Worm (Caenorhabditis elegans) whole organism, L2 larva: ENCODE results near the gene bath-39.
"Not testable (repeated sequence)": the region's sequence is repeated elsewhere in the genome, so short reads cannot be mapped to it uniquely, and the experiment has no call there.

ENCODE experiments used
- C34F6.9 ChIP-seq: fragments of 150-350 bp; optimal IDR thresholded peaks from 2 replicates; lab custom pipeline; 2014; ENCODE audit warnings: missing biosample characterization, missing genetic modification characterization
- F13H6.1 ChIP-seq: sonication (generic microtip); optimal IDR thresholded peaks from 2 replicates; lab custom pipeline; 2016; ENCODE audit warnings: missing genetic modification characterization, missing compliant biosample characterization
- R02D3.7 ChIP-seq: fragments of 150-350 bp; optimal IDR thresholded peaks from 2 replicates; lab custom pipeline; 2014; ENCODE audit warnings: missing biosample characterization, missing genetic modification characterization
- ZK546.5 ChIP-seq: sonication (generic microtip); optimal IDR thresholded peaks from 2 replicates; lab custom pipeline; 2017; ENCODE audit warnings: missing biosample characterization, missing genetic modification characterization
- alr-1 ChIP-seq: fragments of 150-350 bp; optimal IDR thresholded peaks from 2 replicates; lab custom pipeline; 2014; ENCODE audit warnings: missing biosample characterization, missing genetic modification characterization
- aly-2 ChIP-seq: fragments of 150-350 bp; optimal IDR thresholded peaks from 2 replicates; lab custom pipeline; 2014; ENCODE audit warnings: missing biosample characterization, missing genetic modification characterization
- ama-1 ChIP-seq: fragments of 150-350 bp; optimal IDR thresholded peaks from 2 replicates; lab custom pipeline; 2018; ENCODE audit warnings: inconsistent platforms
- ceh-16 ChIP-seq: fragments of 150-350 bp; optimal IDR thresholded peaks from 2 replicates; lab custom pipeline; 2014; ENCODE audit warnings: missing biosample characterization, missing genetic modification characterization
- ceh-82 ChIP-seq: fragments of 150-350 bp; optimal IDR thresholded peaks from 2 replicates; lab custom pipeline; 2014; ENCODE audit warnings: missing biosample characterization, missing genetic modification characterization
- egl-27 ChIP-seq: sonication (generic microtip); optimal IDR thresholded peaks from 3 replicates; lab custom pipeline; 2017; ENCODE audit warnings: missing biosample characterization, missing genetic modification reagents, missing genetic modification characterization
- elt-1 ChIP-seq: fragments of 150-350 bp; optimal IDR thresholded peaks from 2 replicates; lab custom pipeline; 2014; ENCODE audit warnings: missing biosample characterization, missing genetic modification characterization
- fos-1 ChIP-seq: fragments of 150-350 bp; optimal IDR thresholded peaks from 2 replicates; lab custom pipeline; 2014; ENCODE audit warnings: missing biosample characterization, missing genetic modification characterization
- gmeb-1 ChIP-seq: fragments of 150-350 bp; optimal IDR thresholded peaks from 2 replicates; lab custom pipeline; 2014; ENCODE audit warnings: missing biosample characterization, missing genetic modification characterization
- lin-13 ChIP-seq: fragments of 150-350 bp; optimal IDR thresholded peaks from 2 replicates; lab custom pipeline; 2014; ENCODE audit warnings: missing biosample characterization, missing genetic modification reagents, missing genetic modification characterization
- lin-39 ChIP-seq: fragments of 150-350 bp; optimal IDR thresholded peaks from 2 replicates; lab custom pipeline; 2014; ENCODE audit warnings: missing biosample characterization, missing genetic modification reagents, missing genetic modification characterization
- mab-5 ChIP-seq: fragments of 150-350 bp; optimal IDR thresholded peaks from 2 replicates; lab custom pipeline; 2014; ENCODE audit warnings: missing biosample characterization, missing genetic modification characterization
- mbf-1 ChIP-seq: sonication (generic microtip); optimal IDR thresholded peaks from 2 replicates; lab custom pipeline; 2017; ENCODE audit warnings: missing biosample characterization, missing genetic modification characterization
- nhr-12 ChIP-seq: fragments of 150-350 bp; optimal IDR thresholded peaks from 2 replicates; lab custom pipeline; 2014; ENCODE audit warnings: missing biosample characterization, missing genetic modification characterization
- nhr-129 ChIP-seq: fragments of 150-350 bp; optimal IDR thresholded peaks from 2 replicates; lab custom pipeline; 2014; ENCODE audit warnings: missing biosample characterization, missing genetic modification characterization
- nhr-23 ChIP-seq: fragments of 150-350 bp; optimal IDR thresholded peaks from 2 replicates; lab custom pipeline; 2014; ENCODE audit warnings: missing biosample characterization, missing genetic modification reagents, missing genetic modification characterization
- nhr-237 ChIP-seq: fragments of 150-350 bp; optimal IDR thresholded peaks from 2 replicates; lab custom pipeline; 2014; ENCODE audit warnings: missing biosample characterization, missing genetic modification characterization
- nhr-25 ChIP-seq: fragments of 150-350 bp; sonication (generic microtip); optimal IDR thresholded peaks from 3 replicates; lab custom pipeline; 2014; ENCODE audit warnings: missing biosample characterization, missing genetic modification characterization
- nhr-6 ChIP-seq: fragments of 150-350 bp; optimal IDR thresholded peaks from 2 replicates; lab custom pipeline; 2014; ENCODE audit warnings: missing biosample characterization, missing genetic modification characterization
- nhr-77 ChIP-seq: fragments of 150-350 bp; optimal IDR thresholded peaks from 2 replicates; lab custom pipeline; 2014; ENCODE audit warnings: missing biosample characterization, missing genetic modification characterization
- peb-1 ChIP-seq: fragments of 150-350 bp; optimal IDR thresholded peaks from 2 replicates; lab custom pipeline; 2014; ENCODE audit warnings: missing biosample characterization, missing genetic modification characterization
- sem-4 ChIP-seq: fragments of 150-350 bp; optimal IDR thresholded peaks from 2 replicates; lab custom pipeline; 2014; ENCODE audit warnings: missing biosample characterization, missing genetic modification reagents, missing genetic modification characterization
- skn-1 ChIP-seq: sonication (generic microtip); optimal IDR thresholded peaks from 2 replicates; lab custom pipeline; 2017; ENCODE audit warnings: missing biosample characterization, missing genetic modification characterization
- sma-9 ChIP-seq, 2 experiments: fragments of 150-350 bp in 1 of 2; sonication (generic microtip) in 1 of 2; optimal IDR thresholded peaks; 2 replicates each; lab custom pipeline; 2014 to 2016; ENCODE audit warnings: missing genetic modification characterization in 2 of 2, mild to moderate bottlenecking in 1 of 2, missing biosample characterization in 1 of 2, missing compliant biosample characterization in 1 of 2, missing genetic modification reagents in 1 of 2, moderate library complexity in 1 of 2
- unc-62 ChIP-seq: fragments of 150-350 bp; optimal IDR thresholded peaks from 2 replicates; lab custom pipeline; 2014; ENCODE audit warnings: missing biosample characterization, missing genetic modification reagents, missing genetic modification characterization

The bath-39 gene

DNA sequence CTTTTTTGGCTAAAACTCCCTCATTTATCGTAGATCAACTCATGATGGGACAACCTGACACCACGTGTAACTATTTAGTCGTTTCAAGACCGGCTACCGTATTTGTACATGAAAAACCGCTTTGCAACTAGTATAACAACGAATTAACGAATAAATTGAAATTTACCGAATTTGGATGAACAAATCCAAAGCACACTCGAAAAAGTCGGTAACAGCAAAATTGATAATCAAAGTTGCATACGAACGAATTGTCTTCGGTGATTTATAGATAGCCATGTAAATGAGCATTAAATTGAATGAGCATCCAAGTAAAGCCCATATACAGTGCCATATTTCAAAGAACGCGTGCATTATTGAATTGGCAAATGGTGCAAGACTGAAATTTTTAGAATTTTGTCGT, 26.9 kb upstream of the bath-39 start, which contains the start of gene srd-17:
Gene srd-17, minus strand, starts transcription at position 351 of the 400 bp plus-strand sequence.
- TF ChIP-seq peb-1 (no peak), unc-62 (GFP tag; lab: Kevin White, UChicago) (no peak), nhr-77 (tag; lab: Kevin White, UChicago) (no peak), gmeb-1 (tag; lab: Kevin White, UChicago) (no peak), lin-13 (no peak), ZK546.5 (tag; lab: Kevin White, UChicago) (no peak), alr-1 (tag; lab: Kevin White, UChicago) (no peak), sma-9 (GFP tag; optimal IDR thresholded peaks at IDR 0.05; lab: Kevin White, UChicago) (no peak), sma-9 (tag; optimal IDR thresholded peaks at IDR 0.05; lab: Kevin White, UChicago) (no peak), nhr-23 (tag; lab: Kevin White, UChicago) (no peak), F13H6.1 (tag; lab: Kevin White, UChicago) (no peak), R02D3.7 (no peak), ceh-16 (tag; lab: Kevin White, UChicago) (no peak), aly-2 (no peak), fos-1 (tag; lab: Kevin White, UChicago) (no peak), ceh-82 (tag; lab: Kevin White, UChicago) (no peak), ama-1 (lab: Kevin White, UChicago) (no peak), C34F6.9 (tag; lab: Kevin White, UChicago) (no peak)
- TF ChIP-seq, all 48 proteins: peak for 0

DNA sequence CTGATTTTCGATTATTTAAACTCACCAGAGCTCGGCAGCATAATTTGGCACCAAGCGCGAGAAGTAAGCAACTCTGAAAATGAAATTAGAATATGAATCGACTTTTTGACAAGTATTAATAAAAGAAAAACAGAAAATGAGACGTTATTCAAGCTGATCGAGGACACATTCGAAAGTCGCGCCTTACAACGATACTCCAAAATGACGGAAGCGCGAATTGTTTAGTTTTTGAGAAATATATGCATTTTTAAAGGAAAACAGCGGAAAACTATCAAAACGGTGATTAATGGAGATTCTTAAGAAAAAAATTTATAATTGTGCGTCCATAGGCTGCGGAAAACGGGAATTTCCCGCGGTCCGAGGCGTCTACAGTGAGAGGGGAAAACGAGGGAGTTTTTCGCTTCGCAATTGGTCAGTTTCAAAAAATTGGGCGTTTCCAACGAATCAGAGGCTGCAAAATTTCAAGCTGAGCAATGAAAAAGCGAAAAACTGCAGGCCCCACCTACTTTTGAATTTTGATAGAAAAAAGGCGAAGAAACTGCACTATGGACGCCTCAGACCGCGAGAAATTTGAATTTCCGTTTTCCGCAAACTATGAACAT, 21.7 kb upstream of the bath-39 start, which contains the start of gene mes-4:
Gene mes-4, minus strand, starts transcription at position 73 of the 602 bp plus-strand sequence.
- TF ChIP-seq egl-27 (tag; lab: Kevin White, UChicago) (no peak), gmeb-1 (tag; lab: Kevin White, UChicago) (peak; percentile 49)

- TF ChIP-seq nhr-12 (tag; lab: Kevin White, UChicago), result no peak
- no peak for TF ChIP-seq nhr-25 (tag; lab: Kevin White, UChicago)
- no peak for TF ChIP-seq sma-9 (GFP tag; optimal IDR thresholded peaks at IDR 0.05; lab: Kevin White, UChicago)
- TF ChIP-seq sma-9 (tag; optimal IDR thresholded peaks at IDR 0.05; lab: Kevin White, UChicago), result no peak
- no peak for TF ChIP-seq ceh-82 (tag; lab: Kevin White, UChicago)
- no peak for TF ChIP-seq nhr-129 (tag; lab: Kevin White, UChicago)
- TF ChIP-seq nhr-6 (tag; lab: Kevin White, UChicago), result no peak
- no peak for TF ChIP-seq skn-1 (tag; lab: Kevin White, UChicago)
- TF ChIP-seq fos-1 (tag; lab: Kevin White, UChicago), result no peak
- no peak for TF ChIP-seq lin-39 (tag; lab: Kevin White, UChicago)
- no peak for TF ChIP-seq elt-1
These were observed 17.6 kb upstream of the bath-39 start, which contains the start of gene col-162 for ce11 chrV:13441661-13442060. Gene col-162, plus strand, starts transcription at chrV:13441961.

- TF ChIP-seq nhr-77 (tag; lab: Kevin White, UChicago) (no peak), fos-1 (tag; lab: Kevin White, UChicago) (no peak), sem-4 (tag; lab: Kevin White, UChicago) (no peak), mbf-1 (no peak), sma-9 (GFP tag; optimal IDR thresholded peaks at IDR 0.05; lab: Kevin White, UChicago) (no peak), sma-9 (tag; optimal IDR thresholded peaks at IDR 0.05; lab: Kevin White, UChicago) (no peak), nhr-6 (tag; lab: Kevin White, UChicago) (no peak), C34F6.9 (tag; lab: Kevin White, UChicago) (no peak), nhr-237 (no peak), elt-1 (no peak), mab-5 (tag; lab: Kevin White, UChicago) (no peak), unc-62 (GFP tag; lab: Kevin White, UChicago) (no peak)
These were observed 16.4 kb upstream of the bath-39 start for ce11 chrV:13442819-13443218.

- not testable (repeated sequence) for TF ChIP-seq ama-1 (lab: Kevin White, UChicago); nhr-77 (tag; lab: Kevin White, UChicago); lin-39 (tag; lab: Kevin White, UChicago)
These were observed 15.7 kb upstream of the bath-39 start, which contains the start of gene Y2H9A.6 for ce11 chrV:13443535-13443934. Gene Y2H9A.6, plus strand, starts transcription at chrV:13443835.
